Fruit fly (Drosophila melanogaster) whole organism, embryonic: ENCODE results near the gene Shc.
A peak's percentile ranks its signal among the peaks of the same experiment; 100 is the strongest.

Source experiments
- Antp ChIP-seq: fragments of 200-800 bp; sonication (Bioruptor generic); optimal IDR thresholded peaks from 3 replicates; lab custom pipeline; 2016; ENCODE audit warnings: missing biosample characterization, missing genetic modification characterization
- Atf3 ChIP-seq: fragments of 200-800 bp; sonication (Bioruptor generic); optimal IDR thresholded peaks from 3 replicates; lab custom pipeline; 2016; ENCODE audit warnings: missing biosample characterization, missing genetic modification characterization
- Bdp1 ChIP-seq: fragments of 200-800 bp; sonication (Bioruptor generic); optimal IDR thresholded peaks from 3 replicates; lab custom pipeline; 2016; ENCODE audit warnings: missing biosample characterization, missing genetic modification characterization
- C15 ChIP-seq: fragments of 200-800 bp; sonication (Bioruptor generic); IDR thresholded peaks from 3 replicates; pipeline ENCODE4 v1.3.6; 2022; ENCODE audit warnings: missing biosample characterization, missing genetic modification characterization
- CG10274 ChIP-seq: fragments of 200-800 bp; sonication (Bioruptor generic); optimal IDR thresholded peaks from 3 replicates; lab custom pipeline; 2017; ENCODE audit warnings: missing biosample characterization, mild to moderate bottlenecking, missing genetic modification characterization
- CG10366 ChIP-seq: fragments of 200-800 bp; sonication (Bioruptor generic); IDR thresholded peaks from 2 replicates; pipeline ENCODE4 v1.3.6; 2022; ENCODE audit warnings: missing biosample characterization, missing genetic modification characterization
- CG10565 ChIP-seq: fragments of 200-800 bp; sonication (Bioruptor generic); optimal IDR thresholded peaks from 3 replicates; lab custom pipeline; 2016; ENCODE audit warnings: missing biosample characterization, mild to moderate bottlenecking, missing genetic modification characterization
- CG11695 ChIP-seq: fragments of 200-800 bp; sonication (Bioruptor generic); IDR thresholded peaks from 3 replicates; pipeline ENCODE4 v1.3.6; 2022; ENCODE audit warnings: missing biosample characterization, missing genetic modification characterization
- CG11696 ChIP-seq: fragments of 200-800 bp; sonication (Bioruptor generic); IDR thresholded peaks from 2 replicates; pipeline ENCODE4 v1.3.6; 2022; ENCODE audit warnings: missing biosample characterization, missing genetic modification characterization
- CG12071 ChIP-seq: fragments of 200-800 bp; sonication (Bioruptor generic); optimal IDR thresholded peaks from 3 replicates; lab custom pipeline; 2018; ENCODE audit warnings: missing biosample characterization, mild to moderate bottlenecking, missing genetic modification characterization
- CG13287 ChIP-seq: fragments of 200-800 bp; sonication (Bioruptor generic); IDR thresholded peaks from 2 replicates; pipeline ENCODE4 v1.3.6; 2022; ENCODE audit warnings: missing biosample characterization, missing genetic modification characterization; ENCODE audit not compliant: partially characterized antibody
- CG13894 ChIP-seq: fragments of 200-800 bp; sonication (Bioruptor generic); optimal IDR thresholded peaks from 3 replicates; lab custom pipeline; 2018; ENCODE audit warnings: missing biosample characterization, mild to moderate bottlenecking, missing genetic modification characterization, moderate library complexity
- CG15479 ChIP-seq: fragments of 200-800 bp; sonication (Bioruptor generic); optimal IDR thresholded peaks from 3 replicates; lab custom pipeline; 2019; ENCODE audit warnings: missing biosample characterization, mild to moderate bottlenecking, missing genetic modification characterization, moderate library complexity
- CG2202 ChIP-seq: fragments of 200-800 bp; sonication (Bioruptor generic); optimal IDR thresholded peaks from 2 replicates; lab custom pipeline; 2018; ENCODE audit warnings: missing biosample characterization, mild to moderate bottlenecking, missing genetic modification characterization
- CG2712 ChIP-seq: fragments of 200-800 bp; optimal IDR thresholded peaks from 3 replicates; lab custom pipeline; 2019; ENCODE audit warnings: missing biosample characterization, mild to moderate bottlenecking, missing genetic modification characterization, moderate library complexity
- CG30403 ChIP-seq: fragments of 200-800 bp; sonication (Bioruptor generic); optimal IDR thresholded peaks from 3 replicates; lab custom pipeline; 2016; ENCODE audit warnings: missing biosample characterization, missing genetic modification characterization
- CG34224 ChIP-seq: fragments of 200-800 bp; sonication (Bioruptor generic); IDR thresholded peaks from 3 replicates; pipeline ENCODE4 v1.3.6; 2022; ENCODE audit warnings: missing biosample characterization, missing genetic modification characterization; ENCODE audit not compliant: partially characterized antibody
- CG34376 ChIP-seq: fragments of 200-800 bp; sonication (Bioruptor generic); optimal IDR thresholded peaks from 2 replicates; lab custom pipeline; 2018; ENCODE audit warnings: missing biosample characterization, mild to moderate bottlenecking, missing genetic modification characterization
- CG4360 ChIP-seq: fragments of 200-800 bp; sonication (Bioruptor generic); IDR thresholded peaks from 2 replicates; pipeline ENCODE4 v1.3.6; 2022; ENCODE audit warnings: missing biosample characterization, missing genetic modification characterization
- CG6654 ChIP-seq: fragments of 200-800 bp; sonication (Bioruptor generic); optimal IDR thresholded peaks from 2 replicates; lab custom pipeline; 2017; ENCODE audit warnings: missing biosample characterization, mild to moderate bottlenecking, missing genetic modification characterization
- CG6791 ChIP-seq: fragments of 200-800 bp; sonication (Bioruptor generic); IDR thresholded peaks from 3 replicates; pipeline ENCODE4 v1.3.6; 2022; ENCODE audit warnings: missing biosample characterization, missing genetic modification characterization; ENCODE audit not compliant: partially characterized antibody
- CG6813 ChIP-seq: fragments of 200-800 bp; sonication (Bioruptor generic); optimal IDR thresholded peaks from 2 replicates; lab custom pipeline; 2017; ENCODE audit warnings: missing biosample characterization, missing genetic modification characterization, mild to moderate bottlenecking, moderate library complexity, missing genetic modification reagents
- CG9817 ChIP-seq: fragments of 200-800 bp; sonication (Bioruptor generic); optimal IDR thresholded peaks from 2 replicates; lab custom pipeline; 2018; ENCODE audit warnings: missing biosample characterization, mild to moderate bottlenecking, missing genetic modification characterization, moderate library complexity
- CG9876 ChIP-seq: fragments of 200-800 bp; sonication (Bioruptor generic); optimal IDR thresholded peaks from 2 replicates; lab custom pipeline; 2016; ENCODE audit warnings: missing biosample characterization, missing genetic modification characterization
- CG9932 ChIP-seq: fragments of 200-800 bp; sonication (Bioruptor generic); IDR thresholded peaks from 2 replicates; pipeline ENCODE4 v1.3.6; 2022; ENCODE audit warnings: missing biosample characterization, missing genetic modification characterization
- CoRest ChIP-seq: fragments of 200-800 bp; sonication (Bioruptor generic); optimal IDR thresholded peaks from 3 replicates; lab custom pipeline; 2018; ENCODE audit warnings: missing biosample characterization, mild to moderate bottlenecking, missing genetic modification characterization, moderate library complexity
- GATAe ChIP-seq: fragments of 200-800 bp; sonication (Bioruptor generic); conservative IDR thresholded peaks from 2 replicates; pipeline ENCODE4 v1.3.6; 2022; ENCODE audit warnings: missing biosample characterization, missing genetic modification characterization
- Gug ChIP-seq: fragments of 200-800 bp; sonication (Bioruptor generic); IDR thresholded peaks from 4 replicates; pipeline ENCODE4 v1.3.6; 2022; ENCODE audit warnings: missing biosample characterization, missing genetic modification characterization
- Hand ChIP-seq: fragments of 200-800 bp; sonication (Bioruptor generic); optimal IDR thresholded peaks from 2 replicates; lab custom pipeline; 2017; ENCODE audit warnings: mild to moderate bottlenecking, missing biosample characterization, missing genetic modification reagents, missing genetic modification characterization
- Hr51 ChIP-seq, 2 experiments: fragments of 200-800 bp; sonication (Bioruptor generic); optimal IDR thresholded peaks; 2 replicates in 1 of 2; 3 replicates in 1 of 2; lab custom pipeline; 2016 to 2018; ENCODE audit warnings: missing biosample characterization in 2 of 2, missing genetic modification characterization in 2 of 2, mild to moderate bottlenecking in 1 of 2, moderate library complexity in 1 of 2
- NC2β ChIP-seq: fragments of 200-800 bp; sonication (Bioruptor generic); optimal IDR thresholded peaks from 2 replicates; lab custom pipeline; 2016; ENCODE audit warnings: missing biosample characterization, missing genetic modification characterization
- Sry-δ ChIP-seq: fragments of 200-800 bp; sonication (Bioruptor generic); optimal IDR thresholded peaks from 2 replicates; lab custom pipeline; 2016; ENCODE audit warnings: missing biosample characterization, missing genetic modification characterization
- YL-1 ChIP-seq: fragments of 200-800 bp; sonication (Bioruptor generic); optimal IDR thresholded peaks from 3 replicates; lab custom pipeline; 2017; ENCODE audit warnings: missing biosample characterization, mild to moderate bottlenecking, missing genetic modification characterization
- bsh ChIP-seq, 2 experiments: fragments of 200-800 bp; sonication (Bioruptor generic); optimal IDR thresholded peaks; 2 replicates each; lab custom pipeline; 2017 to 2018; ENCODE audit warnings: mild to moderate bottlenecking in 2 of 2, missing biosample characterization in 2 of 2, missing genetic modification characterization in 2 of 2, moderate library complexity in 1 of 2
- cas ChIP-seq: fragments of 200-800 bp; sonication (Bioruptor generic); IDR thresholded peaks from 2 replicates; pipeline ENCODE4 v1.3.6; 2022; ENCODE audit warnings: missing biosample characterization, missing genetic modification characterization
- cato ChIP-seq: fragments of 200-800 bp; sonication (Bioruptor generic); optimal IDR thresholded peaks from 2 replicates; lab custom pipeline; 2016; ENCODE audit warnings: missing biosample characterization, missing genetic modification characterization, borderline replicate concordance
- chn ChIP-seq: fragments of 200-800 bp; sonication (Bioruptor generic); optimal IDR thresholded peaks from 2 replicates; lab custom pipeline; 2016; ENCODE audit warnings: missing biosample characterization, missing genetic modification characterization
- dan ChIP-seq: fragments of 200-800 bp; sonication (Bioruptor generic); IDR thresholded peaks from 2 replicates; pipeline ENCODE4 v1.3.6; 2022; ENCODE audit warnings: missing biosample characterization, missing genetic modification characterization
- gem ChIP-seq: fragments of 200-800 bp; sonication (Bioruptor generic); optimal IDR thresholded peaks from 2 replicates; lab custom pipeline; 2019; ENCODE audit warnings: missing biosample characterization, mild to moderate bottlenecking, missing genetic modification characterization, moderate library complexity
- hb ChIP-seq: fragments of 200-800 bp; sonication (Bioruptor generic); IDR thresholded peaks from 3 replicates; pipeline ENCODE4 v1.3.6; 2022; ENCODE audit warnings: missing biosample characterization, missing genetic modification characterization; ENCODE audit not compliant: partially characterized antibody
- kay ChIP-seq: fragments of 200-800 bp; sonication (Bioruptor generic); optimal IDR thresholded peaks from 2 replicates; lab custom pipeline; 2016; ENCODE audit warnings: missing biosample characterization, missing genetic modification characterization
- lab ChIP-seq: fragments of 200-800 bp; sonication (Bioruptor generic); optimal IDR thresholded peaks from 3 replicates; lab custom pipeline; 2017; ENCODE audit warnings: missing biosample characterization, missing genetic modification characterization, mild to moderate bottlenecking, moderate library complexity, missing genetic modification reagents
- mam ChIP-seq: fragments of 200-800 bp; sonication (Bioruptor generic); optimal IDR thresholded peaks from 3 replicates; lab custom pipeline; 2016; ENCODE audit warnings: missing biosample characterization, missing genetic modification characterization
- pho ChIP-seq: fragments of 200-800 bp; sonication (Bioruptor generic); optimal IDR thresholded peaks from 2 replicates; lab custom pipeline; 2016; ENCODE audit warnings: missing biosample characterization, missing genetic modification characterization
- psq ChIP-seq: fragments of 200-800 bp; sonication (Bioruptor generic); optimal IDR thresholded peaks from 2 replicates; lab custom pipeline; 2017; ENCODE audit warnings: missing biosample characterization, missing genetic modification characterization
- shn ChIP-seq: fragments of 200-800 bp; sonication (Bioruptor generic); optimal IDR thresholded peaks from 3 replicates; lab custom pipeline; 2016; ENCODE audit warnings: missing biosample characterization, missing genetic modification characterization
- sr ChIP-seq: fragments of 200-800 bp; sonication (Bioruptor generic); IDR thresholded peaks from 3 replicates; pipeline ENCODE4 v1.3.6; 2022; ENCODE audit warnings: missing biosample characterization, missing genetic modification characterization
- tin ChIP-seq: fragments of 200-800 bp; sonication (Bioruptor generic); optimal IDR thresholded peaks from 3 replicates; lab custom pipeline; 2016; ENCODE audit warnings: missing biosample characterization, missing genetic modification characterization
- trh ChIP-seq: fragments of 200-800 bp; sonication (Bioruptor generic); optimal IDR thresholded peaks from 2 replicates; lab custom pipeline; 2016; ENCODE audit warnings: missing biosample characterization, missing genetic modification characterization

Gene Shc

dm6 chr3L:9383345-9384075 lies 43.3 kb upstream of the Shc start, which contains the start of gene Hsp27 (continued):
- TF ChIP-seq CG34376 (GFP tag; lab: Kevin White, UChicago) (peak; percentile 94), CG9876 (GFP tag; lab: Kevin White, UChicago) (peak; percentile 55), sr (GFP tag; lab: Robert Waterston, UW) (peak; percentile 97), CG34224 (GFP tag; lab: Robert Waterston, UW) (peak; percentile 31; the same call in 1 of the 3 replicates), C15 (GFP tag; lab: Robert Waterston, UW) (peak; percentile 96), CG6813 (GFP tag; lab: Kevin White, UChicago) (peak; percentile 97), CG11696 (GFP tag; lab: Robert Waterston, UW) (peak; percentile 93), CoRest (tag; lab: Kevin White, UChicago) (peak; percentile 97), CG4360 (GFP tag; lab: Robert Waterston, UW) (peak; percentile 86), CG6654 (GFP tag; lab: Kevin White, UChicago) (peak; percentile 94), CG9817 (tag; lab: Kevin White, UChicago) (peak; percentile 96), CG10274 (GFP tag; lab: Kevin White, UChicago) (peak; percentile 90), mam (peak; percentile 97), Hr51 (GFP tag; optimal IDR thresholded peaks at IDR 0.05; lab: Kevin White, UChicago) (peak; percentile 91 to 97), CG10366 (GFP tag; lab: Robert Waterston, UW) (peak; percentile 97), CG9932 (GFP tag; lab: Robert Waterston, UW) (peak; percentile 96), CG12071 (GFP tag; lab: Kevin White, UChicago) (peak; percentile 97), shn (peak; percentile 74), cas (GFP tag; lab: Robert Waterston, UW) (peak; percentile 95), Atf3 (GFP tag; lab: Kevin White, UChicago) (peak; percentile 74), Hand (GFP tag; lab: Kevin White, UChicago) (peak; percentile 92), kay (GFP tag; lab: Kevin White, UChicago) (peak; percentile 97), hb (GFP tag; lab: Robert Waterston, UW) (no peak), bsh (GFP tag; optimal IDR thresholded peaks at IDR 0.05; lab: Kevin White, UChicago) (peak; percentile 99 to 100), CG2712 (tag; lab: Kevin White, UChicago) (peak; percentile 99), gem (tag; lab: Kevin White, UChicago) (peak; percentile 99), dan (GFP tag; lab: Robert Waterston, UW) (peak; percentile 94), lab (GFP tag; lab: Kevin White, UChicago) (peak; percentile 99), Sry-δ (GFP tag; lab: Kevin White, UChicago) (peak; percentile 61), CG13287 (GFP tag; lab: Robert Waterston, UW) (no peak; the same call in 1 of the 2 replicates), tin (GFP tag; lab: Kevin White, UChicago) (peak; percentile 98), trh (GFP tag; lab: Kevin White, UChicago) (peak; percentile 96), Gug (GFP tag; lab: Robert Waterston, UW) (peak; percentile 99), CG30403 (GFP tag; lab: Kevin White, UChicago) (peak; percentile 99), GATAe (GFP tag; lab: Robert Waterston, UW) (peak; percentile 92), CG15479 (no peak), CG2202 (peak; percentile 95), cato (GFP tag; lab: Kevin White, UChicago) (peak; percentile 97), chn (GFP tag; lab: Kevin White, UChicago) (peak; percentile 96), NC2β (GFP tag; lab: Kevin White, UChicago) (peak; percentile 85), Antp (GFP tag; lab: Kevin White, UChicago) (peak; percentile 93), CG13894 (tag; lab: Kevin White, UChicago) (peak; percentile 93), YL-1 (GFP tag; lab: Kevin White, UChicago) (peak; percentile 94), CG6791 (GFP tag; lab: Robert Waterston, UW) (no peak), CG11695 (GFP tag; lab: Robert Waterston, UW) (peak; percentile 99), psq (GFP tag; lab: Kevin White, UChicago) (peak; percentile 92), pho (GFP tag; lab: Kevin White, UChicago) (peak; percentile 84), CG10565 (GFP tag; lab: Kevin White, UChicago) (peak; percentile 92), Bdp1 (GFP tag; lab: Kevin White, UChicago) (peak; percentile 83)
